Fruit fly (Drosophila melanogaster): ENCODE data around the gene Pax.
A peak's percentile ranks its signal among the peaks of the same experiment; 100 is the strongest.

The Pax gene

DNA sequence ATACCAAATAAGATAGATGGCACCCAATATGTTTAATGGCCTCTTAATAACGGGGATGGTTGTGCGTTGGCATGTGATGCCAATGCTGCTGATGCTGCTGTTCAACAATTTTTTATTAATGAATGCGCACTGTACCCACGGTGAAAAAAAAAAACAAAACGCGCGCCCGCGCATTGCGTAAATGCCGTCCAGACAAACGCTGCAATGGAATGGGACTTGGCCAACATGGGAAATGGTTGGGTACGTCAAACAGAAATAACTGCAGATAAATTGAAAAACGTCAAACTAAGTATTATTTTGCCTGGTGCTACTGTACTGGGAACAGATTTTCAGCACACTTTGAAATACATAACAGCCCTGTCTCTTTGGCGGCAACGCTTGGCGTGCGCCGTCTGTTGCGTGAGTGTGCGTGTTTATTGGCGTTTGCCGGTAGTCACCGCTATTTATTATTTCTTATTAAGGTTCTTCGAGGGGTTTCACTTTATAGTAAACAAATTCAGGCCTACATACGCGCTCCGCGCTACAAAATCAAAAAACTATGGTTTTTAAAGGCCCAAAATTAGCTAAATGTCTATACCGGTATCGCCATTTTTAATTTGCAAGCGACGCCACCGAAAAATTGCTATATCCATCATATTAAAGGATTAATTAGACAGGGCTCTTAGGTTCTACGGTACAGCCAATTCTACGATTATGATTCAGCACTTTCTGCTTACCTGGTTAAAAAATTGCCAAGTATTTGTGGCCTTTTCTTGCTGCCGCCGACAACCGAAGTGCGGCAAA is 26.3 kb upstream of the Pax start:
- TF ChIP-seq CG8301 (tag; optimal IDR thresholded peaks at IDR 0.05) (peak; percentile 33), CG12605 (GFP tag; IDR thresholded peaks at IDR 0.05) (peak; percentile 68), Pif1B (GFP tag; optimal IDR thresholded peaks at IDR 0.05) (no peak), EcR (GFP tag; optimal IDR thresholded peaks at IDR 0.05) (no peak), CG34367 (tag; optimal IDR thresholded peaks at IDR 0.05) (no peak), CG17806 (tag; optimal IDR thresholded peaks at IDR 0.05) (peak; percentile 25), CG14655 (GFP tag; optimal IDR thresholded peaks at IDR 0.05) (peak; percentile 52), CG32121 (GFP tag; IDR thresholded peaks at IDR 0.05) (peak; percentile 57; the same call in 1 of the 2 replicates), CG8159 (tag; optimal IDR thresholded peaks at IDR 0.05) (peak; percentile 21), D1 (tag; optimal IDR thresholded peaks at IDR 0.05) (no peak), CG15710 (tag; optimal IDR thresholded peaks at IDR 0.05) (no peak), CG9948 (tag; optimal IDR thresholded peaks at IDR 0.05) (no peak), rn (GFP tag; IDR thresholded peaks at IDR 0.05) (no peak), CG10348 (GFP tag; IDR thresholded peaks at IDR 0.05) (no peak), CG13204 (GFP tag; optimal IDR thresholded peaks at IDR 0.05) (no peak), Ets98B (GFP tag; IDR thresholded peaks at IDR 0.05) (peak; percentile 61), Snoo (tag; optimal IDR thresholded peaks at IDR 0.05) (no peak), Pif1A (GFP tag; optimal IDR thresholded peaks at IDR 0.05) (no peak), CG4496 (GFP tag; IDR thresholded peaks at IDR 0.05) (no peak; the same call in 1 of the 3 replicates), fd96Ca (GFP tag; IDR thresholded peaks at IDR 0.05) (peak; percentile 70), gl (tag; optimal IDR thresholded peaks at IDR 0.05) (no peak)

DNA sequence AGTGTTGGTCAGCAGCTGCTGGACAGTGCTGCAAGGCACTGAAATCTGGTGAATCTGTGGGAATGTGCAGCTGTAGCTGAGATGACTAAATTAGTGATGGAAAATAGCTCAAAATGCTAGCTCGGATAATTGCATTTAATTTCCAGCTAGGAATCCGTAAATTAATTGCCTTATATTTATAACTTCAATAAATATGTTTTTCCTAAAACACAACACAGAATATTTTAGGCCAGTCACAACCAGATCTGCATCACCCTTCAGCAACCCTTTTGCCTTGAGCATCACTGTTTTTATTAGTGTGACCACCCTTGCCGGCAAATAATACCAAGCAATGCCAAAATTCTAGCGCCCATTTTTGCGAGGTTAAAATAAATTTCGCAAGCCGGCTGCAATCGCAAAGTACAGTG is 18.3 kb upstream of the Pax start, which contains the start of gene Hs2st:
Gene Hs2st, minus strand, starts transcription at position 17 of the 407 bp plus-strand sequence.
- TF ChIP-seq fd96Ca (GFP tag; IDR thresholded peaks at IDR 0.05) (peak; percentile 94), D1 (tag; optimal IDR thresholded peaks at IDR 0.05) (no peak), CG4496 (GFP tag; IDR thresholded peaks at IDR 0.05) (peak; percentile 85), gl (tag; optimal IDR thresholded peaks at IDR 0.05) (peak; percentile 71), CG15710 (tag; optimal IDR thresholded peaks at IDR 0.05) (peak; percentile 89), CG12605 (GFP tag; IDR thresholded peaks at IDR 0.05) (peak; percentile 64), CG10348 (GFP tag; IDR thresholded peaks at IDR 0.05) (0 out of 2 replicates have a peak, but pooled peaks have one; percentile 36), CG13204 (GFP tag; optimal IDR thresholded peaks at IDR 0.05) (no peak), CG17806 (tag; optimal IDR thresholded peaks at IDR 0.05) (peak; percentile 82), CG14655 (GFP tag; optimal IDR thresholded peaks at IDR 0.05) (no peak), CG32121 (GFP tag; IDR thresholded peaks at IDR 0.05) (peak; percentile 90), Pif1A (GFP tag; optimal IDR thresholded peaks at IDR 0.05) (no peak), Pif1B (GFP tag; optimal IDR thresholded peaks at IDR 0.05) (no peak), CG8301 (tag; optimal IDR thresholded peaks at IDR 0.05) (peak; percentile 82), CG9948 (tag; optimal IDR thresholded peaks at IDR 0.05) (peak; percentile 82), rn (GFP tag; IDR thresholded peaks at IDR 0.05) (peak; percentile 85), CG34367 (tag; optimal IDR thresholded peaks at IDR 0.05) (peak; percentile 84), CG8159 (tag; optimal IDR thresholded peaks at IDR 0.05) (peak; percentile 85), Snoo (tag; optimal IDR thresholded peaks at IDR 0.05) (peak; percentile 87), Ets98B (GFP tag; IDR thresholded peaks at IDR 0.05) (peak; percentile 79), EcR (GFP tag; optimal IDR thresholded peaks at IDR 0.05) (peak; percentile 58)

- no peak for TF ChIP-seq CG8301 (tag; optimal IDR thresholded peaks at IDR 0.05)
- no peak for TF ChIP-seq CG15710 (tag; optimal IDR thresholded peaks at IDR 0.05)
- no peak for TF ChIP-seq Ets98B (GFP tag; IDR thresholded peaks at IDR 0.05)
- TF ChIP-seq D1 (tag; optimal IDR thresholded peaks at IDR 0.05) = no peak
- TF ChIP-seq rn (GFP tag; IDR thresholded peaks at IDR 0.05) = no peak
- no peak for TF ChIP-seq Pif1B (GFP tag; optimal IDR thresholded peaks at IDR 0.05)
- TF ChIP-seq CG9948 (tag; optimal IDR thresholded peaks at IDR 0.05) = no peak
- TF ChIP-seq CG8159 (tag; optimal IDR thresholded peaks at IDR 0.05) = no peak
- no peak for TF ChIP-seq gl (tag; optimal IDR thresholded peaks at IDR 0.05)
- no peak for TF ChIP-seq CG10348 (GFP tag; IDR thresholded peaks at IDR 0.05)
- TF ChIP-seq CG17806 (tag; optimal IDR thresholded peaks at IDR 0.05) = no peak
- TF ChIP-seq CG14655 (GFP tag; optimal IDR thresholded peaks at IDR 0.05) = no peak
- TF ChIP-seq CG32121 (GFP tag; IDR thresholded peaks at IDR 0.05) = no peak
- TF ChIP-seq CG4496 (GFP tag; IDR thresholded peaks at IDR 0.05) = no peak
- TF ChIP-seq CG34367 (tag; optimal IDR thresholded peaks at IDR 0.05) = no peak
- TF ChIP-seq CG13204 (GFP tag; optimal IDR thresholded peaks at IDR 0.05) = no peak
- no peak for TF ChIP-seq Snoo (tag; optimal IDR thresholded peaks at IDR 0.05)
Observed at dm6 chr2L:19442627-19443026, 16.2 kb upstream of the Pax start, which contains the start of gene CG10237. Gene CG10237 (minus strand): TSS chr2L:19442727.

DNA sequence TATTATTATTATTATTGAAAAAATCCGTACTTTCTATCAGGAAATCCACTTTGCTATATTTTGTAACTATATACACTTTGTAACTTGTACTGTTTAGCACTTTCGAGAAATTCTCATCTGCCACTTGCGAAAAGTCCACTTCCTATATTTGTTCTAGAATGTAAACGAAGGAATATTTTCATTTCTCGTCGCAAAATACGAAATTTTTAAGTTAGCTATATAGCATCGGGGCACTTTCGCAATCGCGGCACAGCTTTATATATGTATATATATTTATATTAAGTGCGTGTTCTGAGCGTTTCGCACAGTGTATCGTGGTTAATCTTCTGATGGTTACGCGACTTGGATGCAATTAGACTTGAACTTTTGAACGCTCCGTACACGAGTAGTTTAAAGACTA is 15.4 kb upstream of the Pax start, which contains the start of gene RanGAP:
Gene RanGAP, plus strand, starts transcription at position 169 of the 400 bp plus-strand sequence.
- TF ChIP-seq CG34367 (tag; optimal IDR thresholded peaks at IDR 0.05) = no peak
- no peak; the same call in 1 of the 2 replicates for TF ChIP-seq CG12605 (GFP tag; IDR thresholded peaks at IDR 0.05)
- no peak for TF ChIP-seq CG13204 (GFP tag; optimal IDR thresholded peaks at IDR 0.05)
- TF ChIP-seq D1 (tag; optimal IDR thresholded peaks at IDR 0.05) = no peak
- no peak for TF ChIP-seq Snoo (tag; optimal IDR thresholded peaks at IDR 0.05)
- peak; percentile 58 for TF ChIP-seq CG14655 (GFP tag; optimal IDR thresholded peaks at IDR 0.05)
- no peak for TF ChIP-seq EcR (GFP tag; optimal IDR thresholded peaks at IDR 0.05)
- peak; percentile 28 for TF ChIP-seq CG8159 (tag; optimal IDR thresholded peaks at IDR 0.05)
- TF ChIP-seq gl (tag; optimal IDR thresholded peaks at IDR 0.05) = no peak
- TF ChIP-seq CG9948 (tag; optimal IDR thresholded peaks at IDR 0.05) = peak; percentile 50
- peak; percentile 48; the same call in 2 of the 3 replicates for TF ChIP-seq fd96Ca (GFP tag; IDR thresholded peaks at IDR 0.05)
- TF ChIP-seq rn (GFP tag; IDR thresholded peaks at IDR 0.05) = 0 out of 2 replicates have a peak, but pooled peaks have one; percentile 6
- peak; percentile 12 for TF ChIP-seq CG15710 (tag; optimal IDR thresholded peaks at IDR 0.05)
- TF ChIP-seq CG4496 (GFP tag; IDR thresholded peaks at IDR 0.05) = peak; percentile 25; the same call in 1 of the 3 replicates
- TF ChIP-seq CG10348 (GFP tag; IDR thresholded peaks at IDR 0.05) = no peak
- TF ChIP-seq CG8301 (tag; optimal IDR thresholded peaks at IDR 0.05) = peak; percentile 36
- no peak for TF ChIP-seq Pif1A (GFP tag; optimal IDR thresholded peaks at IDR 0.05)
- no peak for TF ChIP-seq Pif1B (GFP tag; optimal IDR thresholded peaks at IDR 0.05)
- peak; percentile 31 for TF ChIP-seq CG17806 (tag; optimal IDR thresholded peaks at IDR 0.05)
- TF ChIP-seq CG32121 (GFP tag; IDR thresholded peaks at IDR 0.05) = peak; percentile 16; the same call in 1 of the 2 replicates
- TF ChIP-seq Ets98B (GFP tag; IDR thresholded peaks at IDR 0.05) = no peak
